Fruit fly (Drosophila melanogaster) whole organism, adult: ENCODE results near the gene CG13359.

Experiments
- CG11617 ChIP-seq: fragments of 200-800 bp; sonication (Bioruptor generic); optimal IDR thresholded peaks from 2 replicates; lab custom pipeline; 2017; ENCODE audit warnings: mild to moderate bottlenecking, missing biosample characterization, missing genetic modification reagents, missing genetic modification characterization
- CG12768 ChIP-seq: fragments of 200-800 bp; sonication (Bioruptor generic); optimal IDR thresholded peaks from 2 replicates; lab custom pipeline; 2017; ENCODE audit warnings: missing biosample characterization, missing genetic modification characterization, mild to moderate bottlenecking, moderate library complexity, missing genetic modification reagents
- CG14711 ChIP-seq: fragments of 200-800 bp; sonication (Bioruptor generic); optimal IDR thresholded peaks from 2 replicates; lab custom pipeline; 2018; ENCODE audit warnings: missing biosample characterization, mild to moderate bottlenecking, missing genetic modification characterization, moderate library complexity
- CG1620 ChIP-seq: fragments of 200-800 bp; sonication (Bioruptor generic); optimal IDR thresholded peaks from 2 replicates; lab custom pipeline; 2016; ENCODE audit warnings: missing biosample characterization, missing genetic modification characterization
- CG33017 ChIP-seq: fragments of 200-800 bp; sonication (Bioruptor generic); optimal IDR thresholded peaks from 2 replicates; lab custom pipeline; 2018; ENCODE audit warnings: missing biosample characterization, mild to moderate bottlenecking, missing genetic modification characterization, moderate library complexity
- CG5204 ChIP-seq: fragments of 200-800 bp; sonication (Bioruptor generic); optimal IDR thresholded peaks from 2 replicates; lab custom pipeline; 2016; ENCODE audit warnings: missing biosample characterization, missing genetic modification characterization
- CG7045 ChIP-seq: fragments of 200-800 bp; sonication (Bioruptor generic); optimal IDR thresholded peaks from 2 replicates; lab custom pipeline; 2017; ENCODE audit warnings: missing biosample characterization, mild to moderate bottlenecking, missing genetic modification characterization
- CG7101 ChIP-seq: fragments of 200-800 bp; sonication (Bioruptor generic); optimal IDR thresholded peaks from 2 replicates; lab custom pipeline; 2018; ENCODE audit warnings: missing biosample characterization, mild to moderate bottlenecking, missing genetic modification characterization, moderate library complexity
- Clk ChIP-seq: fragments of 200-800 bp; sonication (Bioruptor generic); optimal IDR thresholded peaks from 2 replicates; lab custom pipeline; 2017; ENCODE audit warnings: missing biosample characterization, missing genetic modification characterization
- Crg-1 ChIP-seq: fragments of 200-800 bp; sonication (Bioruptor generic); optimal IDR thresholded peaks from 2 replicates; lab custom pipeline; 2016; ENCODE audit warnings: missing biosample characterization, missing genetic modification characterization
- Hr96 ChIP-seq: fragments of 200-800 bp; sonication (Bioruptor generic); optimal IDR thresholded peaks from 2 replicates; lab custom pipeline; 2016; ENCODE audit warnings: missing biosample characterization, missing genetic modification characterization
- Mnt ChIP-seq: fragments of 200-800 bp; sonication (Bioruptor generic); optimal IDR thresholded peaks from 2 replicates; lab custom pipeline; 2016; ENCODE audit warnings: missing biosample characterization, mild to moderate bottlenecking, missing genetic modification characterization
- bab1 ChIP-seq: fragments of 200-800 bp; sonication (Bioruptor generic); optimal IDR thresholded peaks from 3 replicates; lab custom pipeline; 2019; ENCODE audit warnings: missing biosample characterization, mild to moderate bottlenecking, missing genetic modification characterization, moderate library complexity
- cic ChIP-seq: fragments of 200-800 bp; sonication (Bioruptor generic); optimal IDR thresholded peaks from 2 replicates; lab custom pipeline; 2017; ENCODE audit warnings: missing biosample characterization, mild to moderate bottlenecking, missing genetic modification characterization, moderate library complexity
- cnc ChIP-seq, 2 experiments: fragments of >200 bp; optimal IDR thresholded peaks; 2 replicates each; lab custom pipeline; 2017
- kay ChIP-seq: fragments of 200-800 bp; sonication (Bioruptor generic); peaks from one replicate; lab custom pipeline; 2016; ENCODE audit warnings: missing biosample characterization, missing genetic modification characterization, borderline replicate concordance
- ovo ChIP-seq: fragments of 200-800 bp; sonication (Bioruptor generic); optimal IDR thresholded peaks from 2 replicates; lab custom pipeline; 2016; ENCODE audit warnings: missing biosample characterization, missing genetic modification characterization
- pad ChIP-seq: fragments of 200-800 bp; sonication (Bioruptor generic); optimal IDR thresholded peaks from 3 replicates; lab custom pipeline; 2017; ENCODE audit warnings: missing biosample characterization, missing genetic modification characterization, mild to moderate bottlenecking, moderate library complexity, missing genetic modification reagents
- tj ChIP-seq: fragments of 200-800 bp; sonication (Bioruptor generic); optimal IDR thresholded peaks from 3 replicates; lab custom pipeline; 2017; ENCODE audit warnings: missing biosample characterization, mild to moderate bottlenecking, missing genetic modification characterization, moderate library complexity
- toe ChIP-seq: fragments of 200-800 bp; sonication (Bioruptor generic); optimal IDR thresholded peaks from 2 replicates; lab custom pipeline; 2016; ENCODE audit warnings: missing biosample characterization, missing genetic modification characterization

The CG13359 gene

DNA sequence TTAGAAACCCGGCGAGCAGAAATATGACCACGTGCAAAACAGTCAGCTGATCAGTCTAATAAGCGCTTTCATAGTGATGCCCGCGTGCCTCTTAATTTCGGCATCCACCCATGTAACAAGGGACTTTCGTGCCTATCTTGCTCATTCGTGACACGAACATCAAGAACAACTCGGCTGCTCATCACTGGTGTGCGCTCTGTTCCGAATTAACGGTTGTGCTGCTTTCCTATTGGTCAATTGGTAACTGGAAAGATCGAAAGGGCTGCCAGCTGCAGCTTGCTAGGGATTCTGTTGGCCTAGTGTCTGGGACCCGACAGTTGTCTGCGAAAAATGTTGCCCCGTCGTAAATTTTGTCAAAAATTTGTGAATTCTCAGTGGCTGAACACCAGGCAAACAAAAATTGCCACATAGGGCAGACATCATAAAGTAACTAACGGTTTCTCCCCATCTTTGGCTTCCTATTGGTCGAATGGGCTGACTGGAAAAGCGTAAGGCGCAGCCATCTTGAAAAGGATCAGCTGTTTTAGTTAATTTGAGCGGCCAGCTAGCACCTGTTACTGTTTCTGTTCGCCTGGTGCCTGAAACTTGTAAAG is 6.8 kb downstream of the CG13359 start:
- TF ChIP-seq CG7101 (peak; percentile 34), Clk (GFP tag; lab: Kevin White, UChicago) (no peak), pad (GFP tag; lab: Kevin White, UChicago) (peak; percentile 92), Mnt (GFP tag; lab: Kevin White, UChicago) (peak; percentile 95), CG5204 (GFP tag; lab: Kevin White, UChicago) (no peak), cic (GFP tag; lab: Kevin White, UChicago) (peak; percentile 51), CG7045 (GFP tag; lab: Kevin White, UChicago) (no peak), bab1 (peak; percentile 84), Crg-1 (GFP tag; lab: Kevin White, UChicago) (peak; percentile 48), ovo (GFP tag; lab: Kevin White, UChicago) (peak; percentile 99), CG14711 (tag; lab: Kevin White, UChicago) (peak; percentile 35), tj (GFP tag; lab: Kevin White, UChicago) (peak; percentile 51), CG1620 (GFP tag; lab: Kevin White, UChicago) (peak; percentile 55)

DNA sequence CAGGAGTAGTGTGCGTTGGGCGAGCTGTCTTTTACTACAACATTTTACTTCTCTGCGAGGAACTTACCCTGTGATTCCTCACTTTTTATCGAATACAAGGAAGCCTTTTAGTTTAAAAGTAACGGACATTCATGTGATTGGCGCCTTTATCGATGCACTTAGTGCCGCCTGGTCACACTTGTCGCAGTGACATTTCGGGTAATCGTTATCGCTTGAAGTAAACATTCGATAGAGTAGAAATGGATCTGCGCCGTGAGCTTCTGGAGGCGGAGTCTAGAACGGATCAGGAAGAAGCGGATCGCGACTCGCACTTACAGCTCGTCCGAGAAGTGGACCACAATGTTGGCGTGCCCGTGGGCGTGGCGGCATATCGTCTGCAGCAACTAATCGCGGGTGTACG is 10.3 kb downstream of the CG13359 start, which contains the start of gene CG16989:
Gene CG16989 (plus strand): TSS at position 225 of the 400 bp plus-strand sequence.
- TF ChIP-seq bab1 (peak; percentile 54), tj (GFP tag; lab: Kevin White, UChicago) (no peak)

DNA sequence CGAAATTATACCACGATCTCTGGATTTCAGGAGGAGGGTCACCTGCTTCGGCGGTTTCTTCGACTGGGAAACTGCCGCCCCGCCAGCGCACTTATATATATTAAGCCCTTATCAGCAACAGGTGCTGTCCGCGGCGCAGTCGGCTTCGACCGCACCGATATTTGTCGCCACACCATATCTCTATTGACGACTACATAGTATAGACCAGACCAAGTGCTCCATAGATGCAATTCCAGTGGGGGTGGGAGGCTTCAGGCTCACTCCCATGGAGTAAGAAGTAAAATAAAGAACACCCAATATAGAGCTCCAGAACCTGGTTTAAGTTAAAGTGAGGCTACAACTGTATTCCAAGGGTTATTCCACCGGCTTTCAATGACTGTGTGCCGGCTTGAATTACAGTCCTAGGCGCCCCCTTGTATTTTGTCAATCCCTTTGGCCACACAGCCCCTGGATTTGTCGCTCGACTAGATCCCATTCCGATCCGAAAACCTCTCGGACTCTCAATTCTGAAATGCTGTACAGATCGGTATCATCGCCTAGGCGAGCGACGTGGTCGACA is 13.2 kb downstream of the CG13359 start, which contains the start of gene CG13360:
Gene CG13360 (minus strand): TSS at position 51 of the 559 bp plus-strand sequence.
- TF ChIP-seq CG11617 (peak; percentile 2), cnc (optimal IDR thresholded peaks at IDR 0.05; lab: Kevin White, UChicago) (no peak), CG33017 (no peak), CG14711 (tag; lab: Kevin White, UChicago) (no peak), CG12768 (peak; percentile 22), bab1 (no peak), kay (GFP tag; lab: Kevin White, UChicago) (no peak), CG7101 (peak; percentile 22), Clk (GFP tag; lab: Kevin White, UChicago) (no peak)

DNA sequence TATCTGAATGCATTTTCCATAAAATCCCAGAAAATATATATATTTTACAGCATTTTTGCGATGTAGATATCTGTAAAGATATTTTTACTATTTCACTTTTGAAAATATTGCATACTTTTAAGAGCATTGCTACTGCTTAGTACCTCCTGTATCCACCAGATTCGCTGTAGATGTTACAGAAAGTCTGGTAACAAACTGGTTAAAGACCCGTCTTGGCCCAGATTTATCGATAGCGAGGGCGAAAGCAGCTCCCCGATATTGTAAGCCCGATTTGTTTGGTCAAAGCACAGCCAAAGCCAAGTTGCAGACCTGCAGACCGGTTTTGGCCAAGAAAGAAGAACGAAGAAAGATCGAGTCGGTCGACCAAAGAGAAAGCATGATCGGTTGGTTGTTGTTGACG is 18.8 kb downstream of the CG13359 start, which contains the start of gene tw:
Gene tw (plus strand): TSS at position 291 of the 400 bp plus-strand sequence.
- TF ChIP-seq Clk (GFP tag; lab: Kevin White, UChicago) = no peak
- no peak for TF ChIP-seq CG1620 (GFP tag; lab: Kevin White, UChicago)
- no peak for TF ChIP-seq bab1
- TF ChIP-seq CG12768 = no peak
- TF ChIP-seq CG5204 (GFP tag; lab: Kevin White, UChicago) = no peak
- no peak for TF ChIP-seq kay (GFP tag; lab: Kevin White, UChicago)
- TF ChIP-seq CG7045 (GFP tag; lab: Kevin White, UChicago) = no peak
- no peak for TF ChIP-seq CG7101
- no peak for TF ChIP-seq Mnt (GFP tag; lab: Kevin White, UChicago)
- TF ChIP-seq CG11617 = no peak
- no peak for TF ChIP-seq cic (GFP tag; lab: Kevin White, UChicago)
- no peak for TF ChIP-seq pad (GFP tag; lab: Kevin White, UChicago)
- TF ChIP-seq tj (GFP tag; lab: Kevin White, UChicago) = no peak

DNA sequence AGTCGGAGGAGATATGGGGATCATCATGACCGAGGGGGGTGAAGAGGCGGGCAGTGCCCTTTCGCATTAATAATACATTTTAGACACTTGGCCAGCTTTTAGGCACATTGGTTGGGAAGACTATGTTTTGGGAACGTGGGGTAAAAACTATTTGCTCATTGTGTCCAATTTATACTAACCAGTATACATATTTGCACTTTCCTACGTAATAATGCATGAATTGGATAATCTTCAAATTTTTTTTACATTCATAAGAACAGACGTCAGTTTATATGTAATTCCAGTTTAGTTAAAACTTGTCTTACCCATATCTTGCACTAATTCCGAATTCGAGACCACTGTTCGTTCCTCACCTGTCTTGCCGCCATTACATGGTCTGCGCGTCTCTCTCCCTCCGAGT is 23.9 kb downstream of the CG13359 start:
- TF ChIP-seq toe (GFP tag; lab: Kevin White, UChicago) = no peak
- no peak for TF ChIP-seq CG33017
- TF ChIP-seq kay (GFP tag; lab: Kevin White, UChicago) = no peak
- TF ChIP-seq CG7045 (GFP tag; lab: Kevin White, UChicago) = no peak
- no peak for TF ChIP-seq cic (GFP tag; lab: Kevin White, UChicago)
- no peak for TF ChIP-seq cnc (optimal IDR thresholded peaks at IDR 0.05; lab: Kevin White, UChicago)
- no peak for TF ChIP-seq CG1620 (GFP tag; lab: Kevin White, UChicago)
- no peak for TF ChIP-seq bab1
- no peak for TF ChIP-seq ovo (GFP tag; lab: Kevin White, UChicago)
- no peak for TF ChIP-seq Clk (GFP tag; lab: Kevin White, UChicago)
- TF ChIP-seq Hr96 = no peak
- no peak for TF ChIP-seq CG11617
- no peak for TF ChIP-seq Mnt (GFP tag; lab: Kevin White, UChicago)
- no peak for TF ChIP-seq CG5204 (GFP tag; lab: Kevin White, UChicago)
- no peak for TF ChIP-seq CG14711 (tag; lab: Kevin White, UChicago)
- TF ChIP-seq CG7101 = no peak
- TF ChIP-seq Crg-1 (GFP tag; lab: Kevin White, UChicago) = no peak
- TF ChIP-seq tj (GFP tag; lab: Kevin White, UChicago) = no peak

DNA sequence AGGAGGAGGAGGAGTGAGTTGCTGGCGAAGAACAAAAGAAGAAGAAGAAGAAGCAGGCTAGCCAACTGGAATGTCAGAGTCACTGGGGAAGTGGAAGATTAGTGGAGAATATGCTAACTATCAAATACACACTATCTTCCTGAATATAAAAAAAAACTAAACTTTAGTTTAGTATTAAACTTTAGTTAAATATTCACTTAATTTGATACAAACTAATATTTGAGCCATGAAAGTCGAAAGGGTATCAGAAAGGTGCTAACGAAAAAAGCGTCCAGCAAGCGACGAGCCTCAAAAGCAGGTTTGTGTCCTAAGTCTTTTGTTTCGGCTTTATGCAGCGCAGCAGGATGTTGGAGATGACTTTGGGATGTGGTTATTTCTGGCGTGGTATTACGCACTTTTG is 28.1 kb downstream of the CG13359 start:
- TF ChIP-seq Crg-1 (GFP tag; lab: Kevin White, UChicago) (no peak), CG7045 (GFP tag; lab: Kevin White, UChicago) (no peak), CG14711 (tag; lab: Kevin White, UChicago) (no peak), bab1 (no peak), cnc (optimal IDR thresholded peaks at IDR 0.05; lab: Kevin White, UChicago) (no peak), toe (GFP tag; lab: Kevin White, UChicago) (no peak), Hr96 (no peak), Mnt (GFP tag; lab: Kevin White, UChicago) (no peak), Clk (GFP tag; lab: Kevin White, UChicago) (no peak), CG1620 (GFP tag; lab: Kevin White, UChicago) (no peak), CG33017 (no peak), CG5204 (GFP tag; lab: Kevin White, UChicago) (no peak), kay (GFP tag; lab: Kevin White, UChicago) (no peak), ovo (GFP tag; lab: Kevin White, UChicago) (no peak), CG12768 (no peak)
